Fruit fly (Drosophila melanogaster): ENCODE results near the gene Nepl8.

Gene Nepl8

DNA sequence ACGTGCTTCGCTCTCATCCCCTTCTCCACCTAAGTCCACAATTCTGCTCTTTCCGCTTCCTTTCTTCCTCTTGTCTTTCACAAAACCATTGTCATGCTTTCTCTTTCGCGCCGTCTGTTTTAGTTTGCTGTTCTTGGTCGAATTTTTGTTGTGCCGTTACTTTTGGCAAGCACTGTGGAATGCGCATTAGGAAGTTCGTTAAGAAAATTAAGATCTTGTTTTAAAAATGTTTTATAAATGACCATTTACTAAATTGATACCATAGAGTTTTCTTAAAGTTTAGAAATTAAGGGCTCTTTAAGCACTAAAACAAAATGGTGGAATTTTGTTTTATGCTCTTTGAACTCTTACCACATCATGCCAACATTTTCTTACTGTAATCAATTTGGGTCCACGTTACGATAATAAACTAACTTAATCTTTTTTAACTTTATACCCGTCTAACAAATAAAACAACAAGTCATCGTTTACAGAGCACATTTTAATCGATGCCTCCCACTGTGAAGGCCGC, 47.2 kb downstream of the Nepl8 start (continued):
- TF ChIP-seq CG18011 (GFP tag; optimal IDR thresholded peaks at IDR 0.05) (peak; percentile 52), Nf-YB (GFP tag; optimal IDR thresholded peaks at IDR 0.05) (peak; percentile 50), CG4730 (GFP tag; IDR thresholded peaks at IDR 0.05) (no peak), CG31365 (tag; optimal IDR thresholded peaks at IDR 0.05) (no peak), CG3407 (GFP tag; optimal IDR thresholded peaks at IDR 0.05) (no peak), NC2α (GFP tag; optimal IDR thresholded peaks at IDR 0.05) (peak; percentile 10), Nf-YC (tag; optimal IDR thresholded peaks at IDR 0.05) (peak; percentile 42), eyg (GFP tag; optimal IDR thresholded peaks at IDR 0.05) (peak; percentile 60), CG10366 (GFP tag; IDR thresholded peaks at IDR 0.05) (peak; percentile 11; the same call in 1 of the 2 replicates), tup (GFP tag; optimal IDR thresholded peaks at IDR 0.05) (peak; percentile 25), CG12391 (tag; optimal IDR thresholded peaks at IDR 0.05) (peak; percentile 75), CG43689 (GFP tag; IDR thresholded peaks at IDR 0.05) (no peak), Meics (GFP tag; optimal IDR thresholded peaks at IDR 0.05) (peak; percentile 82), chif (GFP tag; optimal IDR thresholded peaks at IDR 0.05) (peak; percentile 54 to 75), disco-r (GFP tag; optimal IDR thresholded peaks at IDR 0.05) (peak; percentile 64), CG5953 (GFP tag; IDR thresholded peaks at IDR 0.05) (no peak), sqz (GFP tag; optimal IDR thresholded peaks at IDR 0.05) (no peak), pnt (GFP tag; optimal IDR thresholded peaks at IDR 0.05) (peak; percentile 64), CG10543 (GFP tag; optimal IDR thresholded peaks at IDR 0.05) (peak; percentile 11), fu2 (GFP tag; optimal IDR thresholded peaks at IDR 0.05) (peak; percentile 83), CG12219 (GFP tag; optimal IDR thresholded peaks at IDR 0.05) (peak; percentile 50), bowl (GFP tag; IDR thresholded peaks at IDR 0.05) (no peak), chinmo (GFP tag; IDR thresholded peaks at IDR 0.05; ENCODE audit: partially characterized antibody) (no peak), zen2 (GFP tag; IDR thresholded peaks at IDR 0.05; ENCODE audit: partially characterized antibody) (no peak), CG16815 (GFP tag; optimal IDR thresholded peaks at IDR 0.05) (peak; percentile 61), Xrp1 (GFP tag; IDR thresholded peaks at IDR 0.05) (peak; percentile 52; the same call in 1 of the 2 replicates), Oaz (GFP tag; IDR thresholded peaks at IDR 0.05) (no peak), CG33557 (GFP tag; optimal IDR thresholded peaks at IDR 0.05) (no peak), CG3281 (GFP tag; optimal IDR thresholded peaks at IDR 0.05) (peak; percentile 90), sob (GFP tag; IDR thresholded peaks at IDR 0.05) (peak; percentile 45), CG7372 (GFP tag; IDR thresholded peaks at IDR 0.05) (no peak), Ets65A (GFP tag) (peak; percentile 96), CG10321 (GFP tag; IDR thresholded peaks at IDR 0.05) (no peak), CG30020 (tag; optimal IDR thresholded peaks at IDR 0.05) (no peak), peb (GFP tag; IDR thresholded peaks at IDR 0.05) (no peak), CG11398 (GFP tag; optimal IDR thresholded peaks at IDR 0.05) (peak; percentile 21), onecut (GFP tag; IDR thresholded peaks at IDR 0.05) (peak; percentile 8; the same call in 1 of the 2 replicates), pho (GFP tag; optimal IDR thresholded peaks at IDR 0.05) (peak; percentile 88), CG11093 (GFP tag; IDR thresholded peaks at IDR 0.05) (peak; percentile 50; the same call in 1 of the 3 replicates), Jarid2 (GFP tag; optimal IDR thresholded peaks at IDR 0.05) (peak; percentile 35), kni (GFP tag; optimal IDR thresholded peaks at IDR 0.05) (no peak), knrl (GFP tag; IDR thresholded peaks at IDR 0.05; ENCODE audit: partially characterized antibody) (no peak), CG1602 (GFP tag; optimal IDR thresholded peaks at IDR 0.05) (peak; percentile 15), CG10462 (GFP tag; optimal IDR thresholded peaks at IDR 0.05) (no peak), nerfin-1 (tag; optimal IDR thresholded peaks at IDR 0.05) (peak; percentile 40), CG2120 (GFP tag; optimal IDR thresholded peaks at IDR 0.05) (peak; percentile 92), Dref (GFP tag; IDR thresholded peaks at IDR 0.05) (no peak), salm (tag; optimal IDR thresholded peaks at IDR 0.05) (peak; percentile 48), CG13296 (GFP tag; optimal IDR thresholded peaks at IDR 0.05) (peak; percentile 59), CG33213 (GFP tag; optimal IDR thresholded peaks at IDR 0.05) (peak; percentile 47), CG18764 (GFP tag; optimal IDR thresholded peaks at IDR 0.05) (no peak)

Data from whole organism, embryonic.